Worm (Caenorhabditis elegans): ENCODE results near the gene C16D9.3.

The C16D9.3 gene

ce11 chrV:8247311-8248105, 7.7 kb upstream of the C16D9.3 start (continued):
- TF ChIP-seq lin-15B (tag; optimal IDR thresholded peaks at IDR 0.05) (peak; percentile 53), aly-2 (tag; optimal IDR thresholded peaks at IDR 0.05) (no peak), elt-1 (tag; optimal IDR thresholded peaks at IDR 0.05) (no peak), nhr-23 (tag; optimal IDR thresholded peaks at IDR 0.05) (peak; percentile 85), unc-39 (tag; optimal IDR thresholded peaks at IDR 0.05) (no peak), pqm-1 (tag; optimal IDR thresholded peaks at IDR 0.05) (peak; percentile 82), fos-1 (tag; optimal IDR thresholded peaks at IDR 0.05) (peak; percentile 48), nfya-1 (tag; optimal IDR thresholded peaks at IDR 0.05; ENCODE audit: insufficient read depth) (peak; percentile 69), ceh-82 (tag; optimal IDR thresholded peaks at IDR 0.05) (peak; percentile 17), eor-1 (tag; optimal IDR thresholded peaks at IDR 0.05) (no peak), ztf-4 (tag; optimal IDR thresholded peaks at IDR 0.05) (peak; percentile 20), sea-2 (GFP tag; optimal IDR thresholded peaks at IDR 0.05) (no peak), mdl-1 (tag; optimal IDR thresholded peaks at IDR 0.05) (no peak), nhr-28 (tag; optimal IDR thresholded peaks at IDR 0.05) (no peak), skn-1 (tag; optimal IDR thresholded peaks at IDR 0.05) (no peak), nhr-237 (tag; optimal IDR thresholded peaks at IDR 0.05) (no peak)

ce11 chrV:8245457-8245856, 5.6 kb upstream of the C16D9.3 start, which contains the start of gene C16D9.5:
Gene C16D9.5, minus strand, starts transcription at chrV:8245557.
- no peak for TF ChIP-seq nhr-23 (tag; optimal IDR thresholded peaks at IDR 0.05)
- no peak for TF ChIP-seq tbx-2 (tag; optimal IDR thresholded peaks at IDR 0.05)
- no peak for TF ChIP-seq nhr-25 (tag; optimal IDR thresholded peaks at IDR 0.05)
- TF ChIP-seq nhr-67 (tag; optimal IDR thresholded peaks at IDR 0.05) = no peak
- TF ChIP-seq ceh-9 (tag; optimal IDR thresholded peaks at IDR 0.05) = no peak
- no peak for TF ChIP-seq R02D3.7 (tag; optimal IDR thresholded peaks at IDR 0.05)
- no peak for TF ChIP-seq snpc-4 (tag; optimal IDR thresholded peaks at IDR 0.05)
- no peak for TF ChIP-seq nhr-76 (tag; optimal IDR thresholded peaks at IDR 0.05)
- TF ChIP-seq sea-2 (GFP tag; optimal IDR thresholded peaks at IDR 0.05) = no peak
- TF ChIP-seq nhr-12 (tag; optimal IDR thresholded peaks at IDR 0.05) = no peak
- TF ChIP-seq ama-1 (optimal IDR thresholded peaks at IDR 0.05) = no peak
- TF ChIP-seq nhr-77 (tag; optimal IDR thresholded peaks at IDR 0.05) = no peak

- no peak for TF ChIP-seq ztf-11 (tag; optimal IDR thresholded peaks at IDR 0.05)
- TF ChIP-seq pqm-1 (tag; optimal IDR thresholded peaks at IDR 0.05) = peak; percentile 38
- TF ChIP-seq elt-2 (tag; optimal IDR thresholded peaks at IDR 0.05) = peak; percentile 63
Measured at ce11 chrV:8243201-8243600, 3.4 kb upstream of the C16D9.3 start.

ce11 chrV:8242798-8243197, 3.0 kb upstream of the C16D9.3 start, which contains the start of gene C16D9.4:
Gene C16D9.4, minus strand, starts transcription at chrV:8242898.
- TF ChIP-seq egl-27 (tag; optimal IDR thresholded peaks at IDR 0.05) (no peak), unc-62 (GFP tag; optimal IDR thresholded peaks at IDR 0.05) (no peak), nhr-28 (tag; optimal IDR thresholded peaks at IDR 0.05) (no peak), nhr-67 (tag; optimal IDR thresholded peaks at IDR 0.05) (no peak), snpc-4 (tag; optimal IDR thresholded peaks at IDR 0.05) (no peak), daf-12 (tag; optimal IDR thresholded peaks at IDR 0.05) (no peak)

- TF ChIP-seq ceh-28 (tag; optimal IDR thresholded peaks at IDR 0.05) = peak; percentile 73
- peak; percentile 62 for TF ChIP-seq nhr-23 (tag; optimal IDR thresholded peaks at IDR 0.05)
- no peak for TF ChIP-seq hmg-11 (tag; optimal IDR thresholded peaks at IDR 0.05)
Measured at ce11 chrV:8238290-8238689, 1.5 kb downstream of the C16D9.3 start, which contains the start of gene rol-3. Gene rol-3, minus strand, starts transcription at chrV:8238409.

- TF ChIP-seq skn-1 (tag; optimal IDR thresholded peaks at IDR 0.05) (no peak), mdl-1 (tag; optimal IDR thresholded peaks at IDR 0.05) (no peak), nfya-1 (tag; optimal IDR thresholded peaks at IDR 0.05; ENCODE audit: insufficient read depth) (peak; percentile 36), lsy-12 (tag; optimal IDR thresholded peaks at IDR 0.05) (peak; percentile 41), unc-62 (GFP tag; optimal IDR thresholded peaks at IDR 0.05) (no peak), egl-5 (tag; optimal IDR thresholded peaks at IDR 0.05) (no peak), hmg-11 (tag; optimal IDR thresholded peaks at IDR 0.05) (no peak), nhr-11 (tag; optimal IDR thresholded peaks at IDR 0.05) (no peak), tbx-2 (tag; optimal IDR thresholded peaks at IDR 0.05) (no peak), ztf-11 (tag; optimal IDR thresholded peaks at IDR 0.05) (no peak), nhr-25 (tag; optimal IDR thresholded peaks at IDR 0.05) (peak; percentile 53), fos-1 (tag; optimal IDR thresholded peaks at IDR 0.05) (no peak), eor-1 (tag; optimal IDR thresholded peaks at IDR 0.05) (no peak), nhr-77 (tag; optimal IDR thresholded peaks at IDR 0.05) (no peak), daf-12 (tag; optimal IDR thresholded peaks at IDR 0.05) (no peak), pqm-1 (tag; optimal IDR thresholded peaks at IDR 0.05) (peak; percentile 40), R02D3.7 (tag; optimal IDR thresholded peaks at IDR 0.05) (no peak), nhr-237 (tag; optimal IDR thresholded peaks at IDR 0.05) (no peak), elt-2 (tag; optimal IDR thresholded peaks at IDR 0.05) (peak; percentile 20), nhr-23 (tag; optimal IDR thresholded peaks at IDR 0.05) (peak; percentile 39), ceh-82 (tag; optimal IDR thresholded peaks at IDR 0.05) (no peak), nhr-76 (tag; optimal IDR thresholded peaks at IDR 0.05) (no peak), nhr-12 (tag; optimal IDR thresholded peaks at IDR 0.05) (no peak), snpc-4 (tag; optimal IDR thresholded peaks at IDR 0.05) (peak; percentile 29), lin-39 (tag; optimal IDR thresholded peaks at IDR 0.05) (peak; percentile 2), mml-1 (tag; optimal IDR thresholded peaks at IDR 0.05) (no peak), jun-1 (tag; optimal IDR thresholded peaks at IDR 0.05) (no peak)
Measured at ce11 chrV:8235331-8235730, 4.5 kb downstream of the C16D9.3 start.

Measured in whole organism, L3 larva.